Worm (Caenorhabditis elegans) whole organism, young adult: ENCODE data around the gene R07E3.7.
A peak's percentile ranks its signal among the peaks of the same experiment; 100 is the strongest.

Source experiments
- B0019.2 ChIP-seq: fragments of 200-800 bp; sonication (Bioruptor generic); conservative IDR thresholded peaks from 2 replicates; pipeline ENCODE4 v1.3.6; 2022; ENCODE audit warnings: missing genetic modification reagents, missing genetic modification characterization, missing compliant biosample characterization
- F10E7.11 ChIP-seq: sonication (generic microtip); optimal IDR thresholded peaks from 2 replicates; lab custom pipeline; 2017; ENCODE audit warnings: mild to moderate bottlenecking, missing genetic modification characterization, moderate library complexity, missing compliant biosample characterization
- F22D6.2 ChIP-seq: sonication (generic microtip); optimal IDR thresholded peaks from 2 replicates; lab custom pipeline; 2016; ENCODE audit warnings: mild to moderate bottlenecking, missing genetic modification characterization, missing compliant biosample characterization
- F33H1.4 ChIP-seq: fragments of 200-800 bp; sonication (Bioruptor generic); IDR thresholded peaks from 2 replicates; pipeline ENCODE4 v1.3.6; 2022; ENCODE audit warnings: missing genetic modification reagents, missing genetic modification characterization, missing compliant biosample characterization
- F37B4.10 ChIP-seq: fragments of 200-800 bp; sonication (Bioruptor generic); IDR thresholded peaks from 2 replicates; pipeline ENCODE4 v1.3.6; 2022; ENCODE audit warnings: missing genetic modification characterization, missing compliant biosample characterization
- F52B5.7 ChIP-seq: sonication (generic microtip); optimal IDR thresholded peaks from 2 replicates; lab custom pipeline; 2016; ENCODE audit warnings: mild to moderate bottlenecking, missing genetic modification characterization, missing compliant biosample characterization
- F57A8.1 ChIP-seq: fragments of 200-800 bp; sonication (Bioruptor generic); optimal IDR thresholded peaks from 2 replicates; lab custom pipeline; 2018; ENCODE audit warnings: mild to moderate bottlenecking, missing genetic modification characterization, moderate library complexity, missing compliant biosample characterization
- F57C9.4 ChIP-seq: sonication (generic microtip); optimal IDR thresholded peaks from 2 replicates; lab custom pipeline; 2017; ENCODE audit warnings: mild to moderate bottlenecking, missing genetic modification characterization, missing compliant biosample characterization
- K11D2.4 ChIP-seq: fragments of 200-800 bp; sonication (Bioruptor generic); IDR thresholded peaks from 2 replicates; pipeline ENCODE4 v1.3.6; 2022; ENCODE audit warnings: missing genetic modification reagents, missing genetic modification characterization, missing compliant biosample characterization
- K12H6.12 ChIP-seq: fragments of 200-800 bp; sonication (Bioruptor generic); optimal IDR thresholded peaks from 2 replicates; lab custom pipeline; 2018; ENCODE audit warnings: mild to moderate bottlenecking, missing genetic modification characterization, missing compliant biosample characterization
- Y56A3A.18 ChIP-seq: fragments of 200-800 bp; sonication (Bioruptor generic); IDR thresholded peaks from 2 replicates; pipeline ENCODE4 v1.3.6; 2022; ENCODE audit warnings: missing genetic modification reagents, missing genetic modification characterization, missing compliant biosample characterization
- Y79H2A.3 ChIP-seq: fragments of 200-800 bp; sonication (Bioruptor generic); conservative IDR thresholded peaks from 2 replicates; pipeline ENCODE4 v1.3.6; 2022; ENCODE audit warnings: missing genetic modification reagents, missing genetic modification characterization, missing compliant biosample characterization
- Y95B8A.8 ChIP-seq: fragments of 200-800 bp; sonication (Bioruptor generic); IDR thresholded peaks from 2 replicates; pipeline ENCODE4 v1.3.6; 2022; ENCODE audit warnings: missing genetic modification reagents, missing genetic modification characterization, missing compliant biosample characterization
- ZK185.1 ChIP-seq: sonication (generic microtip); optimal IDR thresholded peaks from 2 replicates; lab custom pipeline; 2016; ENCODE audit warnings: mild to moderate bottlenecking, missing genetic modification characterization, missing compliant biosample characterization; ENCODE audit not compliant: poor library complexity, severe bottlenecking
- akir-1 ChIP-seq: fragments of 200-800 bp; sonication (Bioruptor generic); optimal IDR thresholded peaks from 2 replicates; lab custom pipeline; 2018; ENCODE audit warnings: mild to moderate bottlenecking, missing genetic modification characterization, moderate library complexity, missing compliant biosample characterization
- ama-1 ChIP-seq, 3 experiments: fragments of 150-350 bp in 1 of 3; sonication (generic microtip) in 2 of 3; optimal IDR thresholded peaks; 2 replicates each; lab custom pipeline; 2014 to 2018; ENCODE audit warnings: missing biosample characterization in 2 of 3, missing genetic modification characterization in 2 of 3, missing genetic modification reagents in 2 of 3
- aptf-3 ChIP-seq: fragments of 200-800 bp; sonication (Bioruptor generic); IDR thresholded peaks from 2 replicates; pipeline ENCODE4 v1.3.6; 2022; ENCODE audit warnings: missing genetic modification characterization, missing compliant biosample characterization
- bed-1 ChIP-seq: fragments of 200-800 bp; sonication (Bioruptor generic); IDR thresholded peaks from 2 replicates; pipeline ENCODE4 v1.3.6; 2022; ENCODE audit warnings: missing genetic modification reagents, missing genetic modification characterization, missing compliant biosample characterization
- bed-2 ChIP-seq: fragments of 200-800 bp; sonication (Bioruptor generic); IDR thresholded peaks from 2 replicates; pipeline ENCODE4 v1.3.6; 2022; ENCODE audit warnings: missing genetic modification reagents, missing genetic modification characterization, missing compliant biosample characterization
- cebp-1 ChIP-seq, 2 experiments: fragments of 200-800 bp in 1 of 2; sonication (Bioruptor generic) in 1 of 2; sonication (generic microtip) in 1 of 2; IDR thresholded peaks in 1 of 2; optimal IDR thresholded peaks in 1 of 2; 2 replicates each; pipeline versions ENCODE4 v1.3.6 to Lab custom; 2017 to 2022; ENCODE audit warnings: missing compliant biosample characterization in 2 of 2, missing genetic modification characterization in 2 of 2, mild to moderate bottlenecking in 1 of 2, missing genetic modification reagents in 1 of 2, moderate library complexity in 1 of 2
- ceh-27 ChIP-seq: fragments of 200-800 bp; sonication (Bioruptor generic); optimal IDR thresholded peaks from 2 replicates; lab custom pipeline; 2018; ENCODE audit warnings: mild to moderate bottlenecking, missing genetic modification characterization, moderate library complexity, missing compliant biosample characterization
- ceh-40 ChIP-seq: fragments of 200-800 bp; sonication (Bioruptor generic); IDR thresholded peaks from 2 replicates; pipeline ENCODE4 v1.3.6; 2022; ENCODE audit warnings: missing genetic modification characterization, missing compliant biosample characterization
- ceh-58 ChIP-seq: fragments of 200-800 bp; sonication (Bioruptor generic); IDR thresholded peaks from 2 replicates; pipeline ENCODE4 v1.3.6; 2022; ENCODE audit warnings: missing genetic modification characterization, missing compliant biosample characterization
- ceh-79 ChIP-seq: sonication (generic microtip); optimal IDR thresholded peaks from 2 replicates; lab custom pipeline; 2017; ENCODE audit warnings: mild to moderate bottlenecking, missing genetic modification characterization, missing compliant biosample characterization
- ceh-91 ChIP-seq: fragments of 200-800 bp; sonication (Bioruptor generic); IDR thresholded peaks from 2 replicates; pipeline ENCODE4 v1.3.6; 2022; ENCODE audit warnings: missing genetic modification reagents, missing genetic modification characterization, missing compliant biosample characterization
- dox-1 ChIP-seq: fragments of 200-800 bp; sonication (Bioruptor generic); IDR thresholded peaks from 2 replicates; pipeline ENCODE4 v1.3.6; 2022; ENCODE audit warnings: missing genetic modification reagents, missing genetic modification characterization, missing compliant biosample characterization
- dpl-1 ChIP-seq: fragments of 150-350 bp; optimal IDR thresholded peaks from 2 replicates; lab custom pipeline; 2014; ENCODE audit warnings: missing biosample characterization, missing genetic modification reagents, missing genetic modification characterization
- efl-1 ChIP-seq: fragments of 150-350 bp; optimal IDR thresholded peaks from 2 replicates; lab custom pipeline; 2014; ENCODE audit warnings: missing biosample characterization, missing genetic modification reagents, missing genetic modification characterization
- egrh-3 ChIP-seq: fragments of 200-800 bp; sonication (Bioruptor generic); IDR thresholded peaks from 2 replicates; pipeline ENCODE4 v1.3.6; 2022; ENCODE audit warnings: missing genetic modification reagents, missing genetic modification characterization, missing compliant biosample characterization
- ets-4 ChIP-seq: fragments of 200-800 bp; sonication (Bioruptor generic); optimal IDR thresholded peaks from 2 replicates; lab custom pipeline; 2018; ENCODE audit warnings: mild to moderate bottlenecking, missing genetic modification characterization, missing compliant biosample characterization
- fkh-3 ChIP-seq: sonication (generic microtip); optimal IDR thresholded peaks from 2 replicates; lab custom pipeline; 2016; ENCODE audit warnings: mild to moderate bottlenecking, missing genetic modification characterization, missing compliant biosample characterization
- hmg-20 ChIP-seq: fragments of 200-800 bp; sonication (Bioruptor generic); IDR thresholded peaks from 2 replicates; pipeline ENCODE4 v1.3.6; 2022; ENCODE audit warnings: missing genetic modification reagents, missing genetic modification characterization, missing compliant biosample characterization
- hrde-1 ChIP-seq: sonication (generic microtip); optimal IDR thresholded peaks from 2 replicates; lab custom pipeline; 2016; ENCODE audit warnings: missing genetic modification characterization, mild to moderate bottlenecking, missing compliant biosample characterization, moderate library complexity, missing genotype, missing genetic modification reagents, borderline replicate concordance
- lin-26 ChIP-seq: fragments of 200-800 bp; sonication (Bioruptor generic); IDR thresholded peaks from 2 replicates; pipeline ENCODE4 v1.3.6; 2022; ENCODE audit warnings: missing genetic modification reagents, missing genetic modification characterization, missing compliant biosample characterization
- lin-35 ChIP-seq, 3 experiments: fragments of 150-350 bp in 2 of 3; sonication (generic microtip) in 1 of 3; optimal IDR thresholded peaks; 2 replicates each; lab custom pipeline; 2014 to 2018; ENCODE audit warnings: missing biosample characterization in 3 of 3, missing genetic modification characterization in 3 of 3, missing genetic modification reagents in 3 of 3
- lsl-1 ChIP-seq: fragments of 200-800 bp; sonication (Bioruptor generic); optimal IDR thresholded peaks from 2 replicates; lab custom pipeline; 2018; ENCODE audit warnings: mild to moderate bottlenecking, missing genetic modification characterization, moderate library complexity, missing compliant biosample characterization
- madf-6 ChIP-seq: fragments of 200-800 bp; sonication (Bioruptor generic); IDR thresholded peaks from 2 replicates; pipeline ENCODE4 v1.3.6; 2022; ENCODE audit warnings: missing genetic modification reagents, missing genetic modification characterization, missing compliant biosample characterization
- mel-28 ChIP-seq: sonication (generic microtip); optimal IDR thresholded peaks from 2 replicates; lab custom pipeline; 2016; ENCODE audit warnings: borderline replicate concordance, mild to moderate bottlenecking, missing genetic modification characterization, missing compliant biosample characterization
- rec-8 ChIP-seq, 2 experiments: sonication (generic microtip); optimal IDR thresholded peaks; 2 replicates each; lab custom pipeline; 2016; ENCODE audit warnings: mild to moderate bottlenecking in 2 of 2, missing genetic modification characterization in 2 of 2, missing genetic modification reagents in 2 of 2, missing genotype in 2 of 2, missing biosample characterization in 1 of 2, missing compliant biosample characterization in 1 of 2, moderate library complexity in 1 of 2
- rpc-1 ChIP-seq, 2 experiments: fragments of 150-350 bp in 1 of 2; sonication (generic microtip) in 1 of 2; optimal IDR thresholded peaks; 2 replicates each; lab custom pipeline; 2014 to 2018; ENCODE audit warnings: missing biosample characterization in 1 of 2, missing genetic modification characterization in 1 of 2, missing genetic modification reagents in 1 of 2, missing genotype in 1 of 2
- sea-2 ChIP-seq: fragments of 200-800 bp; sonication (Bioruptor generic); IDR thresholded peaks from 2 replicates; pipeline ENCODE4 v1.3.6; 2022; ENCODE audit warnings: missing genetic modification characterization, missing compliant biosample characterization
- snpc-1.3 ChIP-seq: sonication (generic microtip); optimal IDR thresholded peaks from 2 replicates; lab custom pipeline; 2017; ENCODE audit warnings: missing genetic modification characterization, mild to moderate bottlenecking, missing compliant biosample characterization, antibody characterized with exemption, moderate library complexity, missing genotype, missing genetic modification reagents; ENCODE audit not compliant: insufficient read depth
- sptf-2 ChIP-seq: fragments of 200-800 bp; sonication (Bioruptor generic); optimal IDR thresholded peaks from 2 replicates; lab custom pipeline; 2018; ENCODE audit warnings: mild to moderate bottlenecking, missing genetic modification characterization, missing compliant biosample characterization
- tlf-1 ChIP-seq: fragments of 200-800 bp; sonication (Bioruptor generic); optimal IDR thresholded peaks from 2 replicates; lab custom pipeline; 2018; ENCODE audit warnings: mild to moderate bottlenecking, missing genetic modification characterization, missing compliant biosample characterization
- unc-130 ChIP-seq: sonication (generic microtip); optimal IDR thresholded peaks from 2 replicates; lab custom pipeline; 2016; ENCODE audit warnings: missing genetic modification reagents, missing genetic modification characterization, missing compliant biosample characterization
- xnd-1 ChIP-seq: sonication (generic microtip); optimal IDR thresholded peaks from 2 replicates; lab custom pipeline; 2016; ENCODE audit warnings: missing genotype, missing genetic modification reagents, missing genetic modification characterization, missing compliant biosample characterization
- zim-3 ChIP-seq: sonication (generic microtip); optimal IDR thresholded peaks from 2 replicates; lab custom pipeline; 2017; ENCODE audit warnings: mild to moderate bottlenecking, missing genetic modification characterization, moderate library complexity, missing compliant biosample characterization
- ztf-22 ChIP-seq: fragments of 200-800 bp; sonication (Bioruptor generic); optimal IDR thresholded peaks from 2 replicates; lab custom pipeline; 2018; ENCODE audit warnings: mild to moderate bottlenecking, missing genetic modification characterization, moderate library complexity, missing compliant biosample characterization

R07E3.7 gene

ce11 chrX:10377663-10378062, 22.1 kb upstream of the R07E3.7 start (continued):
- TF ChIP-seq bed-1 (GFP tag; lab: Robert Waterston, UW), result no peak
- TF ChIP-seq snpc-1.3, result no peak
- no peak for TF ChIP-seq ama-1 (optimal IDR thresholded peaks at IDR 0.05; lab: Kevin White, UChicago)
- TF ChIP-seq ama-1 (GFP tag; optimal IDR thresholded peaks at IDR 0.05; lab: Kevin White, UChicago), result no peak
- no peak for TF ChIP-seq ceh-79 (tag; lab: Kevin White, UChicago)
- TF ChIP-seq efl-1 (GFP tag; lab: Kevin White, UChicago), result no peak
- no peak for TF ChIP-seq madf-6
- peak; percentile 17 for TF ChIP-seq tlf-1 (GFP tag; lab: Kevin White, UChicago)
- TF ChIP-seq ets-4, result no peak
- no peak for TF ChIP-seq mel-28
- peak; percentile 83 for TF ChIP-seq K12H6.12
- TF ChIP-seq dox-1 (GFP tag; lab: Robert Waterston, UW), result no peak; the same call in 1 of the 2 replicates
- no peak for TF ChIP-seq F57A8.1 (GFP tag; lab: Kevin White, UChicago)
- no peak for TF ChIP-seq ztf-22 (GFP tag; lab: Kevin White, UChicago)
- TF ChIP-seq ceh-58 (GFP tag; lab: Robert Waterston, UW), result no peak
- TF ChIP-seq unc-130, result no peak
- TF ChIP-seq ceh-27, result no peak
- peak; percentile 33 for TF ChIP-seq F22D6.2 (tag; lab: Kevin White, UChicago)
- no peak for TF ChIP-seq Y79H2A.3 (GFP tag; lab: Robert Waterston, UW)
- TF ChIP-seq K11D2.4 (GFP tag; lab: Robert Waterston, UW), result peak; percentile 42; the same call in 1 of the 2 replicates
- TF ChIP-seq lin-26 (GFP tag; lab: Robert Waterston, UW), result no peak
- TF ChIP-seq bed-2, result no peak
- no peak for TF ChIP-seq F52B5.7
- TF ChIP-seq Y95B8A.8 (GFP tag; lab: Robert Waterston, UW), result no peak
- TF ChIP-seq dpl-1 (GFP tag; lab: Kevin White, UChicago), result no peak
- no peak for TF ChIP-seq Y56A3A.18 (GFP tag; lab: Robert Waterston, UW)
- no peak for TF ChIP-seq ceh-40 (GFP tag; lab: Robert Waterston, UW)
- no peak for TF ChIP-seq rec-8 (tag; optimal IDR thresholded peaks at IDR 0.05; lab: Kevin White, UChicago)
- no peak for TF ChIP-seq hrde-1 (tag; lab: Kevin White, UChicago)
- TF ChIP-seq sptf-2 (GFP tag; lab: Kevin White, UChicago), result no peak
- no peak for TF ChIP-seq F10E7.11 (tag; lab: Kevin White, UChicago)
- TF ChIP-seq akir-1 (GFP tag; lab: Kevin White, UChicago), result no peak
- TF ChIP-seq F33H1.4, result no peak
- no peak for TF ChIP-seq zim-3 (tag; lab: Kevin White, UChicago)
- no peak for TF ChIP-seq xnd-1 (tag; lab: Kevin White, UChicago)
- TF ChIP-seq rpc-1 (optimal IDR thresholded peaks at IDR 0.05; lab: Kevin White, UChicago), result no peak
- TF ChIP-seq rpc-1 (tag; optimal IDR thresholded peaks at IDR 0.05; lab: Kevin White, UChicago), result no peak
- no peak for TF ChIP-seq cebp-1 (GFP tag; IDR thresholded peaks at IDR 0.05; lab: Robert Waterston, UW)
- TF ChIP-seq cebp-1 (tag; optimal IDR thresholded peaks at IDR 0.05; lab: Kevin White, UChicago), result peak; percentile 82
- no peak for TF ChIP-seq B0019.2 (GFP tag; lab: Robert Waterston, UW)
- no peak for TF ChIP-seq lin-35 (GFP tag; optimal IDR thresholded peaks at IDR 0.05; lab: Kevin White, UChicago)
- no peak for TF ChIP-seq ceh-91 (GFP tag; lab: Robert Waterston, UW)
- TF ChIP-seq F57C9.4 (tag; lab: Kevin White, UChicago), result no peak
- TF ChIP-seq fkh-3 (tag; lab: Kevin White, UChicago), result no peak
- no peak for TF ChIP-seq egrh-3 (GFP tag; lab: Robert Waterston, UW)
- TF ChIP-seq sea-2 (GFP tag; lab: Robert Waterston, UW), result no peak
- TF ChIP-seq ZK185.1 (tag; lab: Kevin White, UChicago), result peak; percentile 13
- no peak for TF ChIP-seq hmg-20 (GFP tag; lab: Robert Waterston, UW)
- TF ChIP-seq F37B4.10, result no peak
- TF ChIP-seq lsl-1 (GFP tag; lab: Kevin White, UChicago), result no peak
- no peak for TF ChIP-seq aptf-3
